Worm (Caenorhabditis elegans) whole organism, L1 larva: ENCODE data around the gene tpi-1.

Experiments
- C04F5.9 ChIP-seq: sonication (generic microtip); optimal IDR thresholded peaks from 2 replicates; lab custom pipeline; 2016; ENCODE audit warnings: missing genetic modification characterization, missing compliant biosample characterization
- C16A3.4 ChIP-seq: fragments of 150-350 bp; optimal IDR thresholded peaks from 2 replicates; lab custom pipeline; 2014; ENCODE audit warnings: missing biosample characterization, missing genetic modification characterization
- F16B12.6 ChIP-seq: fragments of 150-350 bp; optimal IDR thresholded peaks from 2 replicates; lab custom pipeline; 2014; ENCODE audit warnings: missing biosample characterization, missing genetic modification characterization
- Y116A8C.19 ChIP-seq: sonication (generic microtip); optimal IDR thresholded peaks from 2 replicates; lab custom pipeline; 2016; ENCODE audit warnings: missing compliant biosample characterization, missing genetic modification characterization, borderline replicate concordance
- aha-1 ChIP-seq: fragments of 150-350 bp; optimal IDR thresholded peaks from 2 replicates; lab custom pipeline; 2014; ENCODE audit warnings: missing biosample characterization, missing genetic modification characterization
- alr-1 ChIP-seq: fragments of 200-800 bp; sonication (Bioruptor generic); optimal IDR thresholded peaks from 2 replicates; lab custom pipeline; 2018; ENCODE audit warnings: borderline replicate concordance, mild to moderate bottlenecking, missing genetic modification characterization, missing compliant biosample characterization
- blmp-1 ChIP-seq: fragments of 150-350 bp; optimal IDR thresholded peaks from 2 replicates; lab custom pipeline; 2014; ENCODE audit warnings: missing biosample characterization, missing genetic modification characterization
- ceh-82 ChIP-seq, 3 experiments: fragments of 150-350 bp in 1 of 3; sonication (generic microtip) in 2 of 3; optimal IDR thresholded peaks; 2 replicates each; lab custom pipeline; 2014 to 2017; ENCODE audit warnings: missing biosample characterization in 3 of 3, missing genetic modification characterization in 3 of 3
- ceh-88 ChIP-seq: fragments of 200-800 bp; sonication (Bioruptor generic); IDR thresholded peaks from 2 replicates; pipeline ENCODE4 v1.3.6; 2022; ENCODE audit warnings: missing genetic modification characterization, missing compliant biosample characterization
- ceh-90 ChIP-seq: sonication (generic microtip); optimal IDR thresholded peaks from 2 replicates; lab custom pipeline; 2016; ENCODE audit warnings: missing genetic modification characterization, missing compliant biosample characterization
- ces-1 ChIP-seq: fragments of 150-350 bp; optimal IDR thresholded peaks from 2 replicates; lab custom pipeline; 2014; ENCODE audit warnings: missing biosample characterization, missing genetic modification reagents, missing genetic modification characterization
- dpl-1 ChIP-seq, 3 experiments: fragments of 150-350 bp in 2 of 3; sonication (generic microtip) in 1 of 3; optimal IDR thresholded peaks; 2 replicates each; lab custom pipeline; 2014 to 2017; ENCODE audit warnings: missing biosample characterization in 3 of 3, missing genetic modification characterization in 3 of 3, missing genetic modification reagents in 3 of 3
- efl-1 ChIP-seq, 4 experiments: fragments of 150-350 bp; optimal IDR thresholded peaks in 3 of 4; peaks in 1 of 4; 1 replicate in 1 of 4; 2 replicates in 3 of 4; lab custom pipeline; 2014; ENCODE audit warnings: missing biosample characterization in 2 of 4, missing genetic modification characterization in 2 of 4, missing genetic modification reagents in 2 of 4
- elt-2 ChIP-seq: sonication (generic microtip); optimal IDR thresholded peaks from 2 replicates; lab custom pipeline; 2016; ENCODE audit warnings: missing genetic modification characterization, mild to moderate bottlenecking, inconsistent platforms, missing compliant biosample characterization, missing genetic modification reagents
- elt-3 ChIP-seq, 6 experiments: fragments of 150-350 bp in 1 of 6; sonication (generic microtip); optimal IDR thresholded peaks; 2 replicates each; lab custom pipeline; 2017 to 2018; ENCODE audit warnings: missing biosample characterization in 6 of 6, missing genetic modification characterization in 6 of 6, inconsistent platforms in 1 of 6
- ets-5 ChIP-seq: fragments of 200-800 bp; sonication (Bioruptor generic); IDR thresholded peaks from 2 replicates; pipeline ENCODE4 v1.3.6; 2022; ENCODE audit warnings: missing genetic modification characterization, missing compliant biosample characterization
- hlh-17 ChIP-seq: fragments of 200-800 bp; sonication (Bioruptor generic); optimal IDR thresholded peaks from 2 replicates; lab custom pipeline; 2018; ENCODE audit warnings: missing genetic modification characterization, mild to moderate bottlenecking, missing compliant biosample characterization, moderate library complexity, borderline replicate concordance
- hpl-2 ChIP-seq: fragments of 150-350 bp; optimal IDR thresholded peaks from 2 replicates; lab custom pipeline; 2014; ENCODE audit warnings: missing biosample characterization, missing genetic modification reagents, missing genetic modification characterization
- isw-1 ChIP-seq: fragments of 200-800 bp; sonication (Bioruptor generic); IDR thresholded peaks from 2 replicates; pipeline ENCODE4 v1.3.6; 2022; ENCODE audit warnings: missing genetic modification characterization, missing compliant biosample characterization
- jun-1 ChIP-seq: fragments of 150-350 bp; optimal IDR thresholded peaks from 2 replicates; lab custom pipeline; 2014; ENCODE audit warnings: missing biosample characterization, missing genetic modification reagents, missing genetic modification characterization
- lin-14 ChIP-seq: fragments of 200-800 bp; sonication (Bioruptor generic); optimal IDR thresholded peaks from 2 replicates; lab custom pipeline; 2018; ENCODE audit warnings: mild to moderate bottlenecking, missing genetic modification characterization, moderate library complexity, missing compliant biosample characterization
- lin-39 ChIP-seq: fragments of 150-350 bp; optimal IDR thresholded peaks from 2 replicates; lab custom pipeline; 2014; ENCODE audit warnings: missing biosample characterization, missing genetic modification reagents, missing genetic modification characterization
- lir-3 ChIP-seq: sonication (generic microtip); optimal IDR thresholded peaks from 2 replicates; lab custom pipeline; 2016; ENCODE audit warnings: mild to moderate bottlenecking, missing genetic modification characterization, moderate library complexity, missing compliant biosample characterization; ENCODE audit not compliant: poor library complexity
- mab-9 ChIP-seq: fragments of 200-800 bp; sonication (Bioruptor generic); IDR thresholded peaks from 2 replicates; pipeline ENCODE4 v1.3.6; 2022; ENCODE audit warnings: missing genetic modification reagents, missing genetic modification characterization, missing compliant biosample characterization
- mef-2 ChIP-seq: fragments of 150-350 bp; optimal IDR thresholded peaks from 2 replicates; lab custom pipeline; 2014; ENCODE audit warnings: missing biosample characterization, missing genetic modification characterization
- nhr-11 ChIP-seq: fragments of 150-350 bp; optimal IDR thresholded peaks from 2 replicates; lab custom pipeline; 2014; ENCODE audit warnings: missing biosample characterization, missing genetic modification characterization
- nhr-12 ChIP-seq: sonication (generic microtip); optimal IDR thresholded peaks from 2 replicates; lab custom pipeline; 2017; ENCODE audit warnings: missing biosample characterization, missing genetic modification characterization
- nhr-19 ChIP-seq: fragments of 200-800 bp; sonication (Bioruptor generic); conservative IDR thresholded peaks from 2 replicates; pipeline ENCODE4 v1.3.6; 2022; ENCODE audit warnings: missing genetic modification characterization, missing compliant biosample characterization
- nhr-20 ChIP-seq: sonication (generic microtip); optimal IDR thresholded peaks from 2 replicates; lab custom pipeline; 2016; ENCODE audit warnings: mild to moderate bottlenecking, missing genetic modification characterization, missing compliant biosample characterization
- nhr-237 ChIP-seq: fragments of 150-350 bp; optimal IDR thresholded peaks from 2 replicates; lab custom pipeline; 2014; ENCODE audit warnings: missing biosample characterization, missing genetic modification characterization
- nhr-28 ChIP-seq: fragments of 150-350 bp; optimal IDR thresholded peaks from 2 replicates; lab custom pipeline; 2014; ENCODE audit warnings: missing biosample characterization, missing genetic modification characterization
- nhr-47 ChIP-seq: sonication (generic microtip); optimal IDR thresholded peaks from 2 replicates; lab custom pipeline; 2016; ENCODE audit warnings: mild to moderate bottlenecking, missing genetic modification characterization, moderate library complexity, missing compliant biosample characterization
- nhr-77 ChIP-seq: fragments of 150-350 bp; optimal IDR thresholded peaks from 2 replicates; lab custom pipeline; 2014; ENCODE audit warnings: missing biosample characterization, missing genetic modification characterization
- nhr-84 ChIP-seq: sonication (generic microtip); optimal IDR thresholded peaks from 2 replicates; lab custom pipeline; 2017; ENCODE audit warnings: missing biosample characterization, missing genetic modification characterization
- nhr-85 ChIP-seq: sonication (generic microtip); peaks from one replicate; lab custom pipeline; 2016; ENCODE audit warnings: missing genetic modification characterization, inconsistent platforms, missing compliant biosample characterization
- nhr-90 ChIP-seq: sonication (generic microtip); optimal IDR thresholded peaks from 2 replicates; lab custom pipeline; 2016; ENCODE audit warnings: mild to moderate bottlenecking, missing genetic modification characterization, missing compliant biosample characterization; ENCODE audit not compliant: poor library complexity
- pag-3 ChIP-seq: sonication (generic microtip); optimal IDR thresholded peaks from 2 replicates; lab custom pipeline; 2017; ENCODE audit warnings: missing genetic modification characterization, mild to moderate bottlenecking, missing compliant biosample characterization, antibody characterized with exemption, borderline replicate concordance; ENCODE audit not compliant: insufficient read depth
- rnt-1 ChIP-seq: sonication (generic microtip); optimal IDR thresholded peaks from 2 replicates; lab custom pipeline; 2016; ENCODE audit warnings: mild to moderate bottlenecking, missing genetic modification characterization, moderate library complexity, missing compliant biosample characterization
- skn-1 ChIP-seq: fragments of 150-350 bp; optimal IDR thresholded peaks from 2 replicates; lab custom pipeline; 2014; ENCODE audit warnings: missing biosample characterization, missing genetic modification characterization
- snu-23 ChIP-seq: sonication (generic microtip); optimal IDR thresholded peaks from 2 replicates; lab custom pipeline; 2016; ENCODE audit warnings: missing genetic modification characterization, missing compliant biosample characterization
- sup-37 ChIP-seq: fragments of 200-800 bp; sonication (Bioruptor generic); optimal IDR thresholded peaks from 2 replicates; lab custom pipeline; 2018; ENCODE audit warnings: mild to moderate bottlenecking, missing genetic modification characterization, missing compliant biosample characterization
- swsn-7 ChIP-seq: sonication (generic microtip); optimal IDR thresholded peaks from 2 replicates; lab custom pipeline; 2016; ENCODE audit warnings: missing genetic modification characterization, missing compliant biosample characterization
- tlp-1 ChIP-seq: fragments of 150-350 bp; optimal IDR thresholded peaks from 2 replicates; lab custom pipeline; 2014; ENCODE audit warnings: missing biosample characterization, missing genetic modification characterization
- unc-130 ChIP-seq: fragments of 150-350 bp; optimal IDR thresholded peaks from 2 replicates; lab custom pipeline; 2017; ENCODE audit warnings: missing biosample characterization, missing genetic modification characterization, inconsistent platforms
- unc-30 ChIP-seq: sonication (generic microtip); optimal IDR thresholded peaks from 2 replicates; lab custom pipeline; 2017; ENCODE audit warnings: missing biosample characterization, missing genetic modification characterization
- unc-62 ChIP-seq: fragments of 150-350 bp; optimal IDR thresholded peaks from 2 replicates; lab custom pipeline; 2014; ENCODE audit warnings: missing biosample characterization, missing genetic modification reagents, missing genetic modification characterization
- unc-98 ChIP-seq: fragments of 200-800 bp; sonication (Bioruptor generic); IDR thresholded peaks from 2 replicates; pipeline ENCODE4 v1.3.6; 2022; ENCODE audit warnings: missing genetic modification characterization, missing compliant biosample characterization
- vab-15 ChIP-seq: sonication (generic microtip); optimal IDR thresholded peaks from 2 replicates; lab custom pipeline; 2017; ENCODE audit warnings: missing genotype, mild to moderate bottlenecking, missing genetic modification characterization, missing compliant biosample characterization
- xbp-1 ChIP-seq: sonication (generic microtip); optimal IDR thresholded peaks from 2 replicates; lab custom pipeline; 2016; ENCODE audit warnings: missing genetic modification characterization, missing compliant biosample characterization
- zag-1 ChIP-seq: fragments of 150-350 bp; optimal IDR thresholded peaks from 2 replicates; lab custom pipeline; 2014; ENCODE audit warnings: missing biosample characterization, missing genetic modification characterization
- ztf-11 ChIP-seq, 2 experiments: sonication (generic microtip); optimal IDR thresholded peaks; 2 replicates each; lab custom pipeline; 2016 to 2017; ENCODE audit warnings: missing genetic modification characterization in 2 of 2, missing biosample characterization in 1 of 2, missing compliant biosample characterization in 1 of 2
- ztf-4 ChIP-seq: fragments of 150-350 bp; optimal IDR thresholded peaks from 2 replicates; lab custom pipeline; 2014; ENCODE audit warnings: missing biosample characterization, missing genetic modification characterization

The tpi-1 gene

DNA sequence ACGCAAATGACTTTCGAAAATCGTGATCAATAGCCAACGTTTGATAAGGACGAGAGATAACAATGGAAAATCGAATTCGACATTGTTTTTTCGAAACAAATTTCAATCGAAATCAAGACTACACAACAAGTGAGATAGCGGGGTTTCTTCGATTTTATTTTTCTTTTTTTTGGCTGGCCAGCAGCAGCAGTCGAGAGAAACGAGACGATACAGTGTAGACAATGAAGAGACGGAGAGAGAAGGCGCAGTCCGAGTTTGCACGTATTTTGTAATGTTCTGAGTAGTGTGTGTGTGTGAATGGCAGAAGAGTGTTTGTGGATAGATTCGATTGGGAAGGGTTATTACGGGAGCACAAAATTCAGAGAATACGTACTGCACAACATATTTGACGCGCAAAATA is 1.2 kb upstream of the tpi-1 start (continued):
- TF ChIP-seq unc-30 (no peak), unc-130 (tag; lab: Kevin White, UChicago) (peak; percentile 28), nhr-19 (GFP tag; lab: Robert Waterston, UW) (peak; percentile 43; the same call in 1 of the 2 replicates), dpl-1 (GFP tag; optimal IDR thresholded peaks at IDR 0.05; lab: Kevin White, UChicago) (peak in 2 of 3 experiments; percentile 21 to 27), elt-3 (tag; optimal IDR thresholded peaks at IDR 0.05; lab: Kevin White, UChicago) (peak in 3 of 6 experiments; percentile 49 to 70 (median 50)), nhr-28 (tag; lab: Kevin White, UChicago) (no peak), zag-1 (tag; lab: Kevin White, UChicago) (no peak), ceh-90 (tag; lab: Kevin White, UChicago) (no peak), mab-9 (GFP tag; lab: Robert Waterston, UW) (no peak), efl-1 (optimal IDR thresholded peaks at IDR 0.05; lab: Kevin White, UChicago) (peak; percentile 43 to 56), efl-1 (GFP tag; optimal IDR thresholded peaks at IDR 0.05 in 1 of 2; lab: Kevin White, UChicago) (peak; percentile 10 to 13), pag-3 (tag; lab: Kevin White, UChicago) (no peak), xbp-1 (peak; percentile 13), blmp-1 (tag; lab: Kevin White, UChicago) (peak; percentile 83), lin-14 (no peak), aha-1 (tag; lab: Kevin White, UChicago) (peak; percentile 80), unc-98 (GFP tag; lab: Robert Waterston, UW) (no peak), ztf-4 (tag; lab: Kevin White, UChicago) (no peak), unc-62 (no peak), lin-39 (tag; lab: Kevin White, UChicago) (no peak), rnt-1 (tag; lab: Kevin White, UChicago) (no peak), tlp-1 (no peak), ztf-11 (tag; optimal IDR thresholded peaks at IDR 0.05; lab: Kevin White, UChicago) (no peak), ceh-82 (tag; optimal IDR thresholded peaks at IDR 0.05; lab: Kevin White, UChicago) (peak in 1 of 3 experiments; percentile 54), nhr-84 (tag; lab: Kevin White, UChicago) (no peak), mef-2 (tag; lab: Kevin White, UChicago) (no peak), C04F5.9 (tag; lab: Kevin White, UChicago) (no peak), isw-1 (no peak), nhr-12 (tag; lab: Kevin White, UChicago) (no peak), nhr-20 (tag; lab: Kevin White, UChicago) (peak; percentile 87), hpl-2 (GFP tag; lab: Kevin White, UChicago) (no peak), snu-23 (GFP tag; lab: Kevin White, UChicago) (peak; percentile 80), alr-1 (tag; lab: Kevin White, UChicago) (no peak), elt-2 (peak; percentile 51), lir-3 (tag; lab: Kevin White, UChicago) (no peak), nhr-77 (tag; lab: Kevin White, UChicago) (peak; percentile 20), nhr-11 (no peak), nhr-90 (tag; lab: Kevin White, UChicago) (peak; percentile 54), F16B12.6 (tag; lab: Kevin White, UChicago) (peak; percentile 36), ets-5 (GFP tag; lab: Robert Waterston, UW) (no peak), nhr-237 (tag; lab: Kevin White, UChicago) (no peak), ces-1 (GFP tag; lab: Kevin White, UChicago) (no peak), C16A3.4 (peak; percentile 27), skn-1 (tag; lab: Kevin White, UChicago) (peak; percentile 26), sup-37 (no peak), jun-1 (tag; lab: Kevin White, UChicago) (no peak), nhr-47 (peak; percentile 61), Y116A8C.19 (tag; lab: Kevin White, UChicago) (no peak), hlh-17 (no peak), vab-15 (tag; lab: Kevin White, UChicago) (no peak), nhr-85 (peak; percentile 73), swsn-7 (tag; lab: Kevin White, UChicago) (peak; percentile 48), ceh-88 (GFP tag; lab: Robert Waterston, UW) (no peak)
